Fruit fly (Drosophila melanogaster) S2 (cell line): ENCODE measurements around the gene Ugt37A1.

Experiments used
- CG8478 ChIP-seq: fragments of >200 bp; optimal IDR thresholded peaks from 2 replicates; lab custom pipeline; 2018
- CTCF ChIP-seq, 2 experiments: fragments of >200 bp; optimal IDR thresholded peaks; 2 replicates each; lab custom pipeline; 2018

- TF ChIP-seq CG8478 (lab: Kevin White, UChicago) (no peak), CTCF (optimal IDR thresholded peaks at IDR 0.05; lab: Kevin White, UChicago) (no peak)
These were observed 27.5 kb upstream of the Ugt37A1 start for dm6 chr2L:20401408-20401807.
